Worm (Caenorhabditis elegans) whole organism, L4/young adult: ENCODE data around the gene C49C3.9.

Experiments
- W03F9.2 ChIP-seq: fragments of 150-350 bp; optimal IDR thresholded peaks from 2 replicates; lab custom pipeline; 2014; ENCODE audit warnings: missing biosample characterization, missing genetic modification characterization
- him-1 ChIP-seq: sonication (generic microtip); optimal IDR thresholded peaks from 2 replicates; lab custom pipeline; 2016; ENCODE audit warnings: missing genotype, missing genetic modification reagents, missing genetic modification characterization, missing compliant biosample characterization

ce11 chrIV:17333542-17334281 is 8.4 kb downstream of the C49C3.9 start, which contains the start of gene C49C3.15:
- TF ChIP-seq him-1 (tag; lab: Kevin White, UChicago), result no peak
- TF ChIP-seq W03F9.2 (tag; lab: Kevin White, UChicago), result no peak
